Fruit fly (Drosophila melanogaster) whole organism, prepupa: ENCODE data around the gene dop.

Experiments used
- Blimp-1 ChIP-seq: fragments of 200-800 bp; sonication (Bioruptor generic); optimal IDR thresholded peaks from 3 replicates; lab custom pipeline; 2017; ENCODE audit warnings: missing biosample characterization, missing genetic modification characterization, mild to moderate bottlenecking, moderate library complexity, missing genetic modification reagents
- CG10669 ChIP-seq: fragments of 200-800 bp; sonication (Bioruptor generic); optimal IDR thresholded peaks from 3 replicates; lab custom pipeline; 2018; ENCODE audit warnings: missing biosample characterization, mild to moderate bottlenecking, missing genetic modification characterization, moderate library complexity
- CG11902 ChIP-seq: fragments of 200-800 bp; sonication (Bioruptor generic); optimal IDR thresholded peaks from 3 replicates; lab custom pipeline; 2016; ENCODE audit warnings: missing biosample characterization, missing genetic modification characterization
- CG16779 ChIP-seq: fragments of 200-800 bp; sonication (Bioruptor generic); optimal IDR thresholded peaks from 3 replicates; lab custom pipeline; 2017; ENCODE audit warnings: missing biosample characterization, mild to moderate bottlenecking, missing genetic modification characterization
- Hr38 ChIP-seq: sonication (Bioruptor generic); optimal IDR thresholded peaks from 2 replicates; lab custom pipeline; 2016; ENCODE audit warnings: missing biosample characterization, missing genetic modification characterization
- Hr4 ChIP-seq: fragments of 200-800 bp; sonication (Bioruptor generic); optimal IDR thresholded peaks from 3 replicates; lab custom pipeline; 2016; ENCODE audit warnings: missing biosample characterization, missing genetic modification characterization
- OdsH ChIP-seq: fragments of 200-800 bp; sonication (Bioruptor generic); optimal IDR thresholded peaks from 3 replicates; lab custom pipeline; 2016; ENCODE audit warnings: missing biosample characterization, missing genetic modification characterization
- Sox14 ChIP-seq: fragments of 200-800 bp; sonication (Bioruptor generic); optimal IDR thresholded peaks from 3 replicates; lab custom pipeline; 2016; ENCODE audit warnings: missing biosample characterization, missing genetic modification characterization
- fd85E ChIP-seq: fragments of 200-800 bp; sonication (Bioruptor generic); optimal IDR thresholded peaks from 3 replicates; lab custom pipeline; 2016; ENCODE audit warnings: missing biosample characterization, missing genetic modification characterization
- vri ChIP-seq: fragments of 200-800 bp; sonication (Bioruptor generic); optimal IDR thresholded peaks from 3 replicates; lab custom pipeline; 2016; ENCODE audit warnings: missing biosample characterization, mild to moderate bottlenecking, missing genetic modification characterization

dm6 chr3L:15541281-15541680 lies 24.5 kb upstream of the dop start:
- TF ChIP-seq Hr38 (GFP tag; lab: Kevin White, UChicago) (no peak), CG10669 (no peak), CG11902 (no peak), OdsH (no peak), vri (no peak), Sox14 (GFP tag; lab: Kevin White, UChicago) (no peak), Hr4 (GFP tag; lab: Kevin White, UChicago) (no peak), CG16779 (tag; lab: Kevin White, UChicago) (no peak), fd85E (GFP tag; lab: Kevin White, UChicago) (no peak), Blimp-1 (GFP tag; lab: Kevin White, UChicago) (no peak)
